Fruit fly (Drosophila melanogaster) whole organism, pupa: ENCODE results near the gene Mob3.

Experiments used
- CG10348 ChIP-seq: fragments of 200-800 bp; sonication (Bioruptor generic); IDR thresholded peaks from 2 replicates; pipeline ENCODE4 v1.3.6; 2022; ENCODE audit warnings: missing biosample characterization, missing genetic modification characterization
- CG13204 ChIP-seq: fragments of 200-800 bp; sonication (Bioruptor generic); optimal IDR thresholded peaks from 2 replicates; lab custom pipeline; 2018; ENCODE audit warnings: missing biosample characterization, mild to moderate bottlenecking, missing genetic modification characterization, moderate library complexity
- CG14655 ChIP-seq: fragments of 200-800 bp; sonication (Bioruptor generic); optimal IDR thresholded peaks from 3 replicates; lab custom pipeline; 2017; ENCODE audit warnings: mild to moderate bottlenecking, missing biosample characterization, missing genetic modification reagents, missing genetic modification characterization
- CG15710 ChIP-seq: fragments of 200-800 bp; sonication (Bioruptor generic); optimal IDR thresholded peaks from 2 replicates; lab custom pipeline; 2018; ENCODE audit warnings: missing biosample characterization, mild to moderate bottlenecking, missing genetic modification characterization, moderate library complexity
- CG17806 ChIP-seq: fragments of 200-800 bp; sonication (Bioruptor generic); optimal IDR thresholded peaks from 2 replicates; lab custom pipeline; 2018; ENCODE audit warnings: missing biosample characterization, mild to moderate bottlenecking, missing genetic modification characterization, moderate library complexity
- CG32121 ChIP-seq: fragments of 200-800 bp; sonication (Bioruptor generic); IDR thresholded peaks from 2 replicates; pipeline ENCODE4 v1.3.6; 2022; ENCODE audit warnings: missing biosample characterization, missing genetic modification characterization
- CG34367 ChIP-seq: fragments of 200-800 bp; sonication (Bioruptor generic); optimal IDR thresholded peaks from 2 replicates; lab custom pipeline; 2018; ENCODE audit warnings: missing biosample characterization, mild to moderate bottlenecking, missing genetic modification characterization
- CG4496 ChIP-seq: fragments of 200-800 bp; sonication (Bioruptor generic); IDR thresholded peaks from 3 replicates; pipeline ENCODE4 v1.3.6; 2022; ENCODE audit warnings: missing biosample characterization, missing genetic modification characterization
- CG8159 ChIP-seq: fragments of 200-800 bp; sonication (Bioruptor generic); optimal IDR thresholded peaks from 3 replicates; lab custom pipeline; 2018; ENCODE audit warnings: missing biosample characterization, mild to moderate bottlenecking, missing genetic modification characterization, moderate library complexity
- CG8301 ChIP-seq: fragments of 200-800 bp; sonication (Bioruptor generic); optimal IDR thresholded peaks from 2 replicates; lab custom pipeline; 2018; ENCODE audit warnings: missing biosample characterization, mild to moderate bottlenecking, missing genetic modification characterization
- CG9948 ChIP-seq: fragments of 200-800 bp; sonication (Bioruptor generic); optimal IDR thresholded peaks from 2 replicates; lab custom pipeline; 2018; ENCODE audit warnings: missing biosample characterization, mild to moderate bottlenecking, missing genetic modification characterization, moderate library complexity
- D1 ChIP-seq: fragments of 200-800 bp; sonication (Bioruptor generic); optimal IDR thresholded peaks from 2 replicates; lab custom pipeline; 2018; ENCODE audit warnings: missing biosample characterization, mild to moderate bottlenecking, missing genetic modification characterization, moderate library complexity
- EcR ChIP-seq: fragments of 200-800 bp; sonication (Bioruptor generic); optimal IDR thresholded peaks from 3 replicates; lab custom pipeline; 2019; ENCODE audit warnings: missing biosample characterization, missing genetic modification characterization, mild to moderate bottlenecking, moderate library complexity, missing genetic modification reagents
- Ets98B ChIP-seq: fragments of 200-800 bp; sonication (Bioruptor generic); IDR thresholded peaks from 2 replicates; pipeline ENCODE4 v1.3.6; 2022; ENCODE audit warnings: missing biosample characterization, missing genetic modification characterization
- Pif1A ChIP-seq: fragments of 200-800 bp; sonication (Bioruptor generic); optimal IDR thresholded peaks from 3 replicates; lab custom pipeline; 2016; ENCODE audit warnings: missing biosample characterization, missing genetic modification characterization
- Pif1B ChIP-seq: fragments of 200-800 bp; sonication (Bioruptor generic); optimal IDR thresholded peaks from 3 replicates; lab custom pipeline; 2016; ENCODE audit warnings: missing biosample characterization, missing genetic modification characterization
- Snoo ChIP-seq: fragments of 200-800 bp; sonication (Bioruptor generic); optimal IDR thresholded peaks from 3 replicates; lab custom pipeline; 2017; ENCODE audit warnings: missing biosample characterization, mild to moderate bottlenecking, missing genetic modification characterization, inconsistent platforms
- fd96Ca ChIP-seq: fragments of 200-800 bp; sonication (Bioruptor generic); IDR thresholded peaks from 3 replicates; pipeline ENCODE4 v1.3.6; 2022; ENCODE audit warnings: missing biosample characterization, missing genetic modification characterization
- gl ChIP-seq: fragments of 200-800 bp; sonication (Bioruptor generic); optimal IDR thresholded peaks from 2 replicates; lab custom pipeline; 2018; ENCODE audit warnings: missing biosample characterization, mild to moderate bottlenecking, missing genetic modification characterization
- rn ChIP-seq: fragments of 200-800 bp; sonication (Bioruptor generic); IDR thresholded peaks from 2 replicates; pipeline ENCODE4 v1.3.6; 2022; ENCODE audit warnings: missing biosample characterization, missing genetic modification characterization

Gene Mob3

DNA sequence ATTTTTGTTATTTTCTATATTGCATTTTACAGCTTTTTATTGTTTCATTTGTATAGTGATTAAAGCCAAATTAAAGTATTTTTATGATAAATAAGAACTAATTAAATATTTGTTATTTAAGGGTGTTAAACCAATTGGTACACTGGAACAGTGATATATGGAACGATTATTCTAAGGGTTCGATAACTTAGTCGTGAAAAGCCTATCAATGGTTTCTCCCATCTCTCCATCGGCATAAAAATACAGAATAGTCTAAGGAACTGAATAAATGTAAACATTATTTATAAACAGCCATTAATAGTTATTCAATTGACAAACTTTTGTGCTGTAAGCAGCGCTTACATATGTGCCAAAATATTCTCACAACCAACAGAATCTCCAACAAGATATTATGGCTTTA lies at the start of gene Mob3:
TSS of gene Mob3 (plus strand) at position 208 of the 400 bp plus-strand sequence.
- TF ChIP-seq D1 (tag; lab: Kevin White, UChicago) (no peak), CG8301 (tag; lab: Kevin White, UChicago) (no peak), CG17806 (tag; lab: Kevin White, UChicago) (no peak), Pif1B (no peak), CG14655 (GFP tag; lab: Kevin White, UChicago) (no peak), EcR (GFP tag; lab: Kevin White, UChicago) (no peak), gl (tag; lab: Kevin White, UChicago) (no peak), CG4496 (GFP tag; lab: Robert Waterston, UW) (no peak), CG13204 (no peak), CG9948 (tag; lab: Kevin White, UChicago) (no peak), CG8159 (tag; lab: Kevin White, UChicago) (no peak)

DNA sequence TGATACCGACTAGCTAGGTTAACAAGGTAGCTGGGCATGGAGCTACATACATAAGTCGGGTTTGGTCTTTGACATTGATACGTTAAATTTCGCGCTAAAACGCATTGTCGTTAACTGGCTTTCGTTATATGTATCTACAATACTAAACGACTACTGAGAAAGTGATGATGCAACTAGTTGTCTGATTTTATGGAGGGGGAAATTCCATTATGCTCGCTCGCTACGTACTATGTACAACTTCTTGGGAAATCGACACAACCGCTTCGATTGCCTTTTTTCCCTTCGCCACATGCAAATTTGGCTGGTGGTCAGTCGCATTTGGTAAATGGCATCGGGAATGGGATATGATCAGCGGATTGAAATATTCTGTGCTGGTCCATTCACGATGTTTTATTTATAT lies 45.1 kb upstream of the Mob3 start:
- TF ChIP-seq rn: no peak
- TF ChIP-seq D1 (tag; lab: Kevin White, UChicago): no peak
- no peak for TF ChIP-seq CG8159 (tag; lab: Kevin White, UChicago)
- no peak for TF ChIP-seq Ets98B (GFP tag; lab: Robert Waterston, UW)
- no peak for TF ChIP-seq CG4496 (GFP tag; lab: Robert Waterston, UW)
- no peak for TF ChIP-seq fd96Ca (GFP tag; lab: Robert Waterston, UW)
- TF ChIP-seq CG8301 (tag; lab: Kevin White, UChicago): no peak
- TF ChIP-seq Pif1A (GFP tag; lab: Kevin White, UChicago): no peak
- no peak for TF ChIP-seq CG34367 (tag; lab: Kevin White, UChicago)
- TF ChIP-seq EcR (GFP tag; lab: Kevin White, UChicago): no peak
- TF ChIP-seq CG32121: no peak
- TF ChIP-seq CG13204: no peak
- no peak for TF ChIP-seq Pif1B
- TF ChIP-seq CG15710: no peak

DNA sequence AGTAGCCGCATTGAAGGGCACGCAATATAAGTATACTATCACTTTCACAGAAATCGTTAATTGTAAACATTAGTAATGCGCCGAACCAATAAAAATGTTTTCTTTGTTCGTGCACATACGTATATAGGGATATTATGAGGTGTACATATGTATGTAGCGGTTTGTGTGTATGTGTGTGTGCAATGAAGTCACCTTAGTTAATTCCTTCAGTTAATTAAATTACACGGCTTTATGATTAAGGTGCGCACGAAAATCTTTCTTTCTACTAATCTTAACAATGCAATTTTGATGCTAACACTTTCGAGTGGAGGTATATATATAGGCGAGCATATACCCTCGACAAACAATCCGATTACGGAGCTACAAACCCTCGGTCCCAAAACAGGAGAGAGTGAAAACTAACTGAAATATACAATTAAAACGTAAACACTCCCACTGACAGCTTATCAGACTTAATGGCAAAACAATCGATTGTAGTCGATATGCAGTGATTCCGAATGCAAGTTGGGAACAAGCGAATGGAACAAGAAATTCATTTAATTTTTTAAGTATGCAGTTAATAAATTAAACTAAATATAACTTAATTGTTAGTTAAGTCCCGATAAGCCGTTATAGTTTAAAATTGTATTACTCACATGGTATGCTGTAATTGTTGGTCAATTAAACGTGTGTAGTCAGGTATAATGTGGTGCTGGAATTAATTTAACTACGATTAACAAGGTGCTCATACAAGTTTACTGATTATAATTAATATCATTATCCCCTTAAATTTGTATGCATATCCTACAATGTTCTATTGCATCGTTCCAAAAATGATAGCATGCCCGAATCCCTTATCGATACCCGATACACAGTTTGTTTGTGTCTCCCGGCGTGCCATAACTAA lies 44.4 kb upstream of the Mob3 start, which contains the start of the genes Npc1a and Prosalpha6:
TSS of gene Npc1a (minus strand) at position 716 of the 886 bp plus-strand sequence.
TSS of gene Prosalpha6 (plus strand) at position 851 of the 886 bp plus-strand sequence.
- TF ChIP-seq EcR (GFP tag; lab: Kevin White, UChicago) (no peak), CG15710 (peak; percentile 31)

DNA sequence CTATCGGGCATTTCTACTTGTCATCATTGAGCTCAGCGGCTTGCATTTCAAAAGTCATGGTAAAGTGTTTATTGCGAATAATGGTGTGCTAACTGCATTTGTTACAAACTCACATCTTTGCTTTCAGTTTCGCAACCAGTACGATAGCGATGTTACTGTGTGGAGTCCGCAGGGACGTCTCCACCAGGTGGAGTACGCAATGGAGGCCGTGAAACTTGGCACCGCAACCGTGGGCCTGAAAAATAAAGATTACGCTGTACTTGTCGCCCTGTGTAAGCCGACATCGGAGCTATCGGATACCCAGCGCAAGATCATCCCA lies 43.8 kb upstream of the Mob3 start:
- TF ChIP-seq rn (no peak), CG17806 (tag; lab: Kevin White, UChicago) (no peak), Snoo (tag; lab: Kevin White, UChicago) (no peak), Pif1B (no peak), CG4496 (GFP tag; lab: Robert Waterston, UW) (no peak), Pif1A (GFP tag; lab: Kevin White, UChicago) (no peak), CG10348 (GFP tag; lab: Robert Waterston, UW) (no peak), fd96Ca (GFP tag; lab: Robert Waterston, UW) (no peak)
- TF ChIP-seq, all 21 proteins: peak for 0

DNA sequence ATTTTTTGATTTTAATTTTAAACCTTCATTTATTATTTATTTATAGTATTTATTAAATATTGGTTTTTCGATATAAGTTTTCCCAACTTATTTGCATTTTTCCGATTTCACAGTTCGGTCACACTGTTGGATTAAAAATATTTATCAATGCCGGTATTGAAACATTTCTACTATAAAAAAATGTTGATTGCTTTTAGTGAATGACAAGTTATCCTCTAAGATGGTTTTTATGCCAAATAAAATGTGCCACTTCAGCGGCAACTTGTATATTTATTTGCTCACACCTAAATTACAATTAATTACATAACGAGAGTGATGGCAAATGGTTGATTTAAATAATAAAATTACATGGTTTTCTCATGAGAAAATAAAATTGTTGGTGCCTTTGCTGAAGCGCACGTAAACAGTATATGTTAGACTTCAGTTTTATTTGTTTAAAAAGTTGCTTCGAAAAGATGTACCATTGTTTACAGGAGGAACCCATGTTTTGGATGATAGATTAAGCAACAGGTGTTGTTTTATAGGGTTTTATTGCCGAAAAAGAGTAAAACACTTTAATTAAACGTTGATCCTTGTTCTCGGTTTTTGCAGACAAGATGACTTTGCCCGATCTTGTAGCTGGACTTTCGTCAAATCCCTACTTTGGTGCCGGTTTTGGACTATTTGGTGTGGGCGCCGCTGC lies 42.4 kb upstream of the Mob3 start, which contains the start of gene Bcs1:
TSS of gene Bcs1 (plus strand) at position 108 of the 682 bp plus-strand sequence.
- no peak for TF ChIP-seq CG14655 (GFP tag; lab: Kevin White, UChicago)
- TF ChIP-seq CG9948 (tag; lab: Kevin White, UChicago): no peak
- no peak for TF ChIP-seq Snoo (tag; lab: Kevin White, UChicago)
- no peak for TF ChIP-seq Ets98B (GFP tag; lab: Robert Waterston, UW)
- no peak for TF ChIP-seq CG13204
- TF ChIP-seq D1 (tag; lab: Kevin White, UChicago): peak; percentile 25
- TF ChIP-seq Pif1B: no peak
- TF ChIP-seq, all 21 proteins: peak for 1

DNA sequence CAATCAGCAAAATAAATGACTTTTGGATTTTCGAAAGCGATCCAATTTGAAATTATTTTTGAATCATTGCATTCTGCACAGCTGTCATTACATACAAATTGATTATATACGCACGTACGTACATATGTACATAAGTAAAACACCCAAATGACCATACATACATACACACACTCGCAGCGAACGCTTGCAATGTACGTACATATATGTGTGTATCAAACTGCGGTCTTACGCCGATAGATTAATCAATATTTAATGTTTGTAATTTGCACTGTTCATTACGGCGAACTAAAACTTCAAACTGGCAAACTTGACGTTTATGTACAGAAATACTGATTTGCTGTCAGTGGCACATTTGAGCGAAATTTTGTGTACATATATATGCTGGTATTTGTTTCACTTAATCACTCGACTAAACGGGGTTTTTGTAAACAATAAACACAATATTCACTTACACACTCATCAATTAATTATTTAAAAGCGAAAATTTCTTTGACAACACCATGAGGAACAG lies 38.9 kb upstream of the Mob3 start:
- TF ChIP-seq rn (no peak), CG8301 (tag; lab: Kevin White, UChicago) (no peak), CG10348 (GFP tag; lab: Robert Waterston, UW) (no peak), CG13204 (no peak)
